Worm (Caenorhabditis elegans) whole organism, L4 larva: Measurements from ENCODE around the gene srg-17.

Experiments used
- F26F4.8 ChIP-seq: fragments of 200-800 bp; sonication (Bioruptor generic); conservative IDR thresholded peaks from 2 replicates; pipeline ENCODE4 v1.3.6; 2022; ENCODE audit warnings: missing genetic modification characterization, missing compliant biosample characterization
- F44E2.7 ChIP-seq: fragments of 200-800 bp; sonication (Bioruptor generic); IDR thresholded peaks from 2 replicates; pipeline ENCODE4 v2.1.2; 2022; ENCODE audit warnings: missing genetic modification characterization, missing compliant biosample characterization
- Y105C5A.15 ChIP-seq: fragments of 200-800 bp; sonication (Bioruptor generic); IDR thresholded peaks from 2 replicates; pipeline ENCODE4 v1.3.6; 2022; ENCODE audit warnings: missing genetic modification characterization, missing compliant biosample characterization
- Y5F2A.4 ChIP-seq: fragments of 200-800 bp; sonication (Bioruptor generic); optimal IDR thresholded peaks from 2 replicates; lab custom pipeline; 2018; ENCODE audit warnings: mild to moderate bottlenecking, missing genetic modification characterization, missing compliant biosample characterization
- Y75B8A.6 ChIP-seq: fragments of 200-800 bp; sonication (Bioruptor generic); IDR thresholded peaks from 2 replicates; pipeline ENCODE4 v1.3.6; 2022; ENCODE audit warnings: missing genetic modification reagents, missing genetic modification characterization, missing compliant biosample characterization
- aha-1 ChIP-seq: fragments of 150-350 bp; peaks from one replicate; lab custom pipeline; 2014; ENCODE audit warnings: missing biosample characterization, missing genetic modification characterization
- cey-2 ChIP-seq: sonication (generic microtip); optimal IDR thresholded peaks from 3 replicates; lab custom pipeline; 2017; ENCODE audit warnings: missing genetic modification characterization, mild to moderate bottlenecking, missing compliant biosample characterization, antibody characterized with exemption, borderline replicate concordance; ENCODE audit not compliant: insufficient read depth
- daf-12 ChIP-seq: fragments of 150-350 bp; optimal IDR thresholded peaks from 2 replicates; lab custom pipeline; 2014; ENCODE audit warnings: missing biosample characterization, missing genetic modification reagents, missing genetic modification characterization
- daf-16 ChIP-seq, 3 experiments: sonication (generic microtip); optimal IDR thresholded peaks; 2 replicates each; lab custom pipeline; 2016 to 2017; ENCODE audit warnings: missing genetic modification characterization in 3 of 3, missing genetic modification reagents in 3 of 3, mild to moderate bottlenecking in 2 of 3, missing compliant biosample characterization in 2 of 3, missing biosample characterization in 1 of 3, moderate library complexity in 1 of 3
- dmd-6 ChIP-seq: fragments of 200-800 bp; sonication (Bioruptor generic); IDR thresholded peaks from 2 replicates; pipeline ENCODE4 v1.3.6; 2022; ENCODE audit warnings: missing genetic modification reagents, missing genetic modification characterization, missing compliant biosample characterization
- dmd-8 ChIP-seq: fragments of 200-800 bp; sonication (Bioruptor generic); IDR thresholded peaks from 2 replicates; pipeline ENCODE4 v1.3.6; 2022; ENCODE audit warnings: missing genetic modification characterization, missing compliant biosample characterization
- dmd-9 ChIP-seq: fragments of 200-800 bp; sonication (Bioruptor generic); IDR thresholded peaks from 2 replicates; pipeline ENCODE4 v1.3.6; 2022; ENCODE audit warnings: missing genetic modification reagents, missing genetic modification characterization, missing compliant biosample characterization
- dve-1 ChIP-seq: sonication (generic microtip); optimal IDR thresholded peaks from 2 replicates; lab custom pipeline; 2017; ENCODE audit warnings: antibody characterized with exemption, mild to moderate bottlenecking, missing genetic modification characterization, missing compliant biosample characterization; ENCODE audit not compliant: insufficient read depth
- egl-43 ChIP-seq: fragments of 200-800 bp; sonication (Bioruptor generic); IDR thresholded peaks from 2 replicates; pipeline ENCODE4 v1.3.6; 2022; ENCODE audit warnings: missing genetic modification reagents, missing genetic modification characterization, missing compliant biosample characterization
- fos-1 ChIP-seq: fragments of 150-350 bp; optimal IDR thresholded peaks from 2 replicates; lab custom pipeline; 2014; ENCODE audit warnings: missing biosample characterization, missing genetic modification characterization
- hlh-11 ChIP-seq: fragments of 200-800 bp; sonication (Bioruptor generic); optimal IDR thresholded peaks from 2 replicates; lab custom pipeline; 2018; ENCODE audit warnings: mild to moderate bottlenecking, missing genetic modification characterization, missing compliant biosample characterization
- lim-7 ChIP-seq: fragments of 200-800 bp; sonication (Bioruptor generic); IDR thresholded peaks from 2 replicates; pipeline ENCODE4 v1.3.6; 2022; ENCODE audit warnings: missing genetic modification characterization, missing compliant biosample characterization
- lir-3 ChIP-seq: sonication (generic microtip); optimal IDR thresholded peaks from 2 replicates; lab custom pipeline; 2016; ENCODE audit warnings: mild to moderate bottlenecking, missing genetic modification characterization, missing compliant biosample characterization
- lsy-2 ChIP-seq, 2 experiments: fragments of 150-350 bp in 1 of 2; sonication (generic microtip) in 1 of 2; optimal IDR thresholded peaks; 2 replicates each; lab custom pipeline; 2014 to 2017; ENCODE audit warnings: missing biosample characterization in 2 of 2, missing genetic modification characterization in 2 of 2
- mep-1 ChIP-seq: fragments of 150-350 bp; sonication (generic microtip); optimal IDR thresholded peaks from 3 replicates; lab custom pipeline; 2014; ENCODE audit warnings: missing biosample characterization, missing genetic modification characterization
- mes-2 ChIP-seq: sonication (generic microtip); optimal IDR thresholded peaks from 2 replicates; lab custom pipeline; 2016; ENCODE audit warnings: missing genotype, mild to moderate bottlenecking, missing genetic modification characterization, missing compliant biosample characterization; ENCODE audit not compliant: poor library complexity, severe bottlenecking
- mxl-2 ChIP-seq: fragments of 200-800 bp; sonication (Bioruptor generic); conservative IDR thresholded peaks from 2 replicates; pipeline ENCODE4 v1.3.6; 2022; ENCODE audit warnings: missing genetic modification reagents, missing genetic modification characterization, missing compliant biosample characterization
- nhr-10 ChIP-seq: fragments of 150-350 bp; optimal IDR thresholded peaks from 2 replicates; lab custom pipeline; 2014; ENCODE audit warnings: missing biosample characterization, missing genetic modification characterization
- nhr-102 ChIP-seq: sonication (generic microtip); optimal IDR thresholded peaks from 2 replicates; lab custom pipeline; 2016; ENCODE audit warnings: mild to moderate bottlenecking, missing genetic modification characterization, moderate library complexity, missing compliant biosample characterization
- nhr-28 ChIP-seq: fragments of 150-350 bp; optimal IDR thresholded peaks from 2 replicates; lab custom pipeline; 2014; ENCODE audit warnings: missing biosample characterization, missing genetic modification characterization
- nhr-6 ChIP-seq: fragments of 150-350 bp; optimal IDR thresholded peaks from 2 replicates; lab custom pipeline; 2014; ENCODE audit warnings: missing biosample characterization, missing genetic modification characterization
- nhr-77 ChIP-seq: fragments of 150-350 bp; optimal IDR thresholded peaks from 2 replicates; lab custom pipeline; 2014; ENCODE audit warnings: missing biosample characterization, missing genetic modification characterization
- pha-4 ChIP-seq, 2 experiments: fragments of 150-350 bp in 1 of 2; fragments of 200-800 bp in 1 of 2; sonication (Bioruptor generic) in 1 of 2; IDR thresholded peaks in 1 of 2; optimal IDR thresholded peaks in 1 of 2; 2 replicates each; pipeline versions ENCODE4 v1.3.6 to Lab custom; 2014 to 2022; ENCODE audit warnings: missing genetic modification characterization in 2 of 2, missing genetic modification reagents in 2 of 2, missing biosample characterization in 1 of 2, missing compliant biosample characterization in 1 of 2
- pqm-1 ChIP-seq: sonication (generic microtip); optimal IDR thresholded peaks from 2 replicates; lab custom pipeline; 2017; ENCODE audit warnings: missing biosample characterization, missing genetic modification characterization
- set-16 ChIP-seq: fragments of 200-800 bp; sonication (Bioruptor generic); IDR thresholded peaks from 2 replicates; pipeline ENCODE4 v1.3.6; 2022; ENCODE audit warnings: missing genetic modification reagents, missing genetic modification characterization, missing compliant biosample characterization
- unc-62 ChIP-seq, 3 experiments: fragments of 150-350 bp in 1 of 3; sonication (generic microtip); optimal IDR thresholded peaks in 2 of 3; peaks in 1 of 3; 1 replicate in 1 of 3; 2 replicates in 2 of 3; lab custom pipeline; 2014 to 2017; ENCODE audit warnings: missing biosample characterization in 3 of 3, missing genetic modification characterization in 3 of 3, missing genetic modification reagents in 3 of 3, missing genotype in 1 of 3
- vab-7 ChIP-seq: fragments of 200-800 bp; sonication (Bioruptor generic); IDR thresholded peaks from 2 replicates; pipeline ENCODE4 v1.3.6; 2022; ENCODE audit warnings: missing genetic modification reagents, missing genetic modification characterization, missing compliant biosample characterization
- zag-1 ChIP-seq: fragments of 150-350 bp; optimal IDR thresholded peaks from 2 replicates; lab custom pipeline; 2014; ENCODE audit warnings: missing biosample characterization, missing genetic modification characterization
- zip-11 ChIP-seq: fragments of 200-800 bp; sonication (Bioruptor generic); IDR thresholded peaks from 2 replicates; pipeline ENCODE4 v1.3.6; 2022; ENCODE audit warnings: missing genetic modification characterization, missing compliant biosample characterization
- ztf-11 ChIP-seq: fragments of 150-350 bp; optimal IDR thresholded peaks from 2 replicates; lab custom pipeline; 2014; ENCODE audit warnings: missing biosample characterization, missing genetic modification characterization

Gene srg-17

ce11 chrII:12473406-12473805, at the start of gene srg-17:
Gene srg-17, plus strand, starts transcription at chrII:12473706.
- no peak for TF ChIP-seq Y5F2A.4 (GFP tag; lab: Kevin White, UChicago)
- peak; percentile 72 for TF ChIP-seq aha-1 (tag; lab: Kevin White, UChicago)
- TF ChIP-seq zip-11 (GFP tag; lab: Robert Waterston, UW) = no peak
- no peak for TF ChIP-seq Y105C5A.15 (GFP tag; lab: Robert Waterston, UW)
- no peak for TF ChIP-seq Y75B8A.6
- TF ChIP-seq fos-1 (tag; lab: Kevin White, UChicago) = no peak
- no peak for TF ChIP-seq pqm-1 (tag; lab: Kevin White, UChicago)

- peak; percentile 70 for TF ChIP-seq hlh-11 (tag; lab: Kevin White, UChicago)
- peak; percentile 45 for TF ChIP-seq mes-2 (tag; lab: Kevin White, UChicago)
- TF ChIP-seq dmd-9 = no peak
- no peak for TF ChIP-seq daf-12 (tag; lab: Kevin White, UChicago)
- TF ChIP-seq nhr-6 (tag; lab: Kevin White, UChicago) = peak; percentile 36
- TF ChIP-seq daf-16 (GFP tag; optimal IDR thresholded peaks at IDR 0.05; lab: Kevin White, UChicago) = no peak
- peak; percentile 75 for TF ChIP-seq daf-16 (tag; optimal IDR thresholded peaks at IDR 0.05; lab: Kevin White, UChicago)
- TF ChIP-seq nhr-77 = peak; percentile 72
- peak; percentile 93 for TF ChIP-seq dve-1
- TF ChIP-seq lsy-2 (tag; optimal IDR thresholded peaks at IDR 0.05; lab: Kevin White, UChicago) = peak in 1 of 2 experiments; percentile 40
- peak; percentile 76 for TF ChIP-seq pqm-1 (tag; lab: Kevin White, UChicago)
- TF ChIP-seq nhr-102 (tag; lab: Kevin White, UChicago) = peak; percentile 6
- peak; percentile 40 for TF ChIP-seq cey-2 (tag; lab: Kevin White, UChicago)
- no peak for TF ChIP-seq F44E2.7
- TF ChIP-seq nhr-28 (tag; lab: Kevin White, UChicago) = peak; percentile 100
- TF ChIP-seq mep-1 = peak; percentile 53
- TF ChIP-seq nhr-10 (tag; lab: Kevin White, UChicago) = no peak
- peak; percentile 74 for TF ChIP-seq dmd-6 (GFP tag; lab: Robert Waterston, UW)
- TF ChIP-seq F26F4.8 = no peak
- no peak for TF ChIP-seq lir-3 (tag; lab: Kevin White, UChicago)
Measured at ce11 chrII:12425644-12426222, 47.8 kb upstream of the srg-17 start, which contains the start of gene daf-22. Gene daf-22, minus strand, starts transcription at chrII:12425694.

ce11 chrII:12429743-12430142, 43.8 kb upstream of the srg-17 start, which contains the start of gene Y57A10C.8:
Gene Y57A10C.8, minus strand, starts transcription at chrII:12429843.
- peak in 1 of 2 experiments; percentile 8 for TF ChIP-seq unc-62 (GFP tag; optimal IDR thresholded peaks at IDR 0.05 in 1 of 2; lab: Kevin White, UChicago)
- TF ChIP-seq unc-62 (tag; optimal IDR thresholded peaks at IDR 0.05; lab: Kevin White, UChicago) = no peak
- no peak for TF ChIP-seq nhr-77

ce11 chrII:12432356-12432755, 41.1 kb upstream of the srg-17 start, which contains the start of gene dct-12:
Gene dct-12, minus strand, starts transcription at chrII:12432456.
- no peak for TF ChIP-seq zag-1 (tag; lab: Kevin White, UChicago)
- peak in 1 of 2 experiments; percentile 70 for TF ChIP-seq unc-62 (GFP tag; optimal IDR thresholded peaks at IDR 0.05 in 1 of 2; lab: Kevin White, UChicago)
- no peak for TF ChIP-seq unc-62 (tag; optimal IDR thresholded peaks at IDR 0.05; lab: Kevin White, UChicago)

ce11 chrII:12435202-12435872, 38.2 kb upstream of the srg-17 start:
- TF ChIP-seq dmd-8 = 0 out of 2 replicates have a peak, but pooled peaks have one; percentile 47
- peak; percentile 57; the same call in 1 of the 2 replicates for TF ChIP-seq egl-43 (GFP tag; lab: Robert Waterston, UW)
- TF ChIP-seq lim-7 (GFP tag; lab: Robert Waterston, UW) = peak; percentile 63; the same call in 1 of the 2 replicates
- 0 out of 2 replicates have a peak, but pooled peaks have one; percentile 61 for TF ChIP-seq dmd-9
- TF ChIP-seq ztf-11 = no peak
- TF ChIP-seq pha-4 (GFP tag; IDR thresholded peaks at IDR 0.05; lab: Robert Waterston, UW) = peak; percentile 18; the same call in 1 of the 2 replicates
- no peak for TF ChIP-seq pha-4 (tag; optimal IDR thresholded peaks at IDR 0.05; lab: Kevin White, UChicago)
- peak; percentile 62 for TF ChIP-seq set-16
- TF ChIP-seq F44E2.7 = no peak
- peak; percentile 42; the same call in 1 of the 2 replicates for TF ChIP-seq vab-7 (GFP tag; lab: Robert Waterston, UW)
- no peak for TF ChIP-seq mxl-2 (GFP tag; lab: Robert Waterston, UW)
